Fruit fly (Drosophila melanogaster) whole organism, wandering third instar larva: ENCODE data around the gene DIP2.
A peak's percentile ranks its signal among the peaks of the same experiment; 100 is the strongest.

Experiments
- Abd-B ChIP-seq: fragments of >200 bp; optimal IDR thresholded peaks from 2 replicates; lab custom pipeline; 2017; ENCODE audit warnings: missing biosample characterization, missing genetic modification characterization
- CG9705 ChIP-seq: fragments of 200-800 bp; sonication (Bioruptor generic); optimal IDR thresholded peaks from 2 replicates; lab custom pipeline; 2018; ENCODE audit warnings: missing biosample characterization, mild to moderate bottlenecking, missing genetic modification characterization
- N ChIP-seq: fragments of >200 bp; optimal IDR thresholded peaks from 2 replicates; lab custom pipeline; 2018; ENCODE audit warnings: missing biosample characterization, missing external identifiers, missing genetic modification characterization
- Rel ChIP-seq, 2 experiments: fragments of 200-800 bp; sonication (Bioruptor generic) in 1 of 2; optimal IDR thresholded peaks; 2 replicates in 1 of 2; 3 replicates in 1 of 2; lab custom pipeline; 2016 to 2019; ENCODE audit warnings: mild to moderate bottlenecking in 2 of 2, missing biosample characterization in 2 of 2, missing genetic modification characterization in 2 of 2, moderate library complexity in 1 of 2
- brk ChIP-seq: fragments of 200-800 bp; sonication (Bioruptor generic); optimal IDR thresholded peaks from 2 replicates; lab custom pipeline; 2016; ENCODE audit warnings: missing biosample characterization, mild to moderate bottlenecking, missing genetic modification characterization
- dmrt93B ChIP-seq: fragments of 200-800 bp; sonication (Bioruptor generic); optimal IDR thresholded peaks from 2 replicates; lab custom pipeline; 2018; ENCODE audit warnings: missing biosample characterization, mild to moderate bottlenecking, missing genetic modification characterization
- dsf ChIP-seq: sonication (Bioruptor generic); optimal IDR thresholded peaks from 2 replicates; lab custom pipeline; 2016; ENCODE audit warnings: missing biosample characterization, missing genetic modification characterization, borderline replicate concordance
- foxo ChIP-seq, 2 experiments: fragments of 200-800 bp; sonication (Bioruptor generic); optimal IDR thresholded peaks; 2 replicates in 1 of 2; 3 replicates in 1 of 2; lab custom pipeline; 2016 to 2017; ENCODE audit warnings: missing biosample characterization in 2 of 2, missing genetic modification characterization in 2 of 2
- fru ChIP-seq: fragments of 200-800 bp; sonication (Bioruptor generic); optimal IDR thresholded peaks from 3 replicates; lab custom pipeline; 2016; ENCODE audit warnings: missing biosample characterization, mild to moderate bottlenecking, missing genetic modification characterization

DNA sequence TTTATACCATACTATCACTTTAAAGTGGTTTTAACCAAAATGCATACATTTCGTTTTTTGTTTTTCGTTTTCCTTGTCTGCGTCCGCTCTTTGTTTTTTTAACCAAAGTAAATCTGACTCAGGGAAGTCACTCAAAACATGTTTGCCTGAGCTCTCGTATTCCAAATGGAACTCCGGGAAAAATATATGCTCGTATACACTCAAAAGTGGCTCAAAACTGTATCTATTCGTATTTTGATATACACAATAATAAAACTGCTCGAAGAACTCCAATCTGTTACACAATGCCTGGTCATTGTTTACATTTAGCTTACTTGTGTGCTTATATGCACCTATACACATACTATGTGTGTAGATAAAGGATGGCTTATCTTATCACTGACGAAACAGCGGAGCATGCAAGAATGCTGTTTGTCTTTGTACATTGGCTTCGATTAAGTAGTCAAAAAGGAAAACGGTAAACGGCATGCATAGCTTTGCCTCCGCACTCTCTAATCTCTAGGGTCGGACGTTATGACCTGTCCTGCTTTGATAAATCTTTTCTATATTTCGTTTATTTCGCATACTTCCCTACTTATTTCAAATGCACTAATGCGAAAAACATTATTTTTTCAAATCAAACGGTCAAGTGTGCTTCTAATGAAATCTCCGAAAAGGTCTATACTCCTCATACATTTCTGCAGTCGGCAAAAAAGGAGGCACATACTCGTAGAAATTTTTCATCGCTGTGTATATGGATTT is 13.2 kb upstream of the DIP2 start, which contains the start of gene miple2:
- TF ChIP-seq Abd-B (GFP tag; lab: Kevin White, UChicago), result no peak
- TF ChIP-seq foxo (GFP tag; optimal IDR thresholded peaks at IDR 0.05; lab: Kevin White, UChicago), result peak in 1 of 2 experiments; percentile 64
- TF ChIP-seq fru (GFP tag; lab: Kevin White, UChicago), result peak; percentile 71
- TF ChIP-seq N (GFP tag; lab: Kevin White, UChicago), result no peak
- no peak for TF ChIP-seq dsf
- TF ChIP-seq CG9705, result no peak
- TF ChIP-seq Rel (GFP tag; optimal IDR thresholded peaks at IDR 0.05; lab: Kevin White, UChicago), result peak; percentile 53
- TF ChIP-seq Rel (tag; optimal IDR thresholded peaks at IDR 0.05; lab: Kevin White, UChicago), result no peak
- peak; percentile 43 for TF ChIP-seq dmrt93B (GFP tag; lab: Kevin White, UChicago)
- TF ChIP-seq brk (GFP tag; lab: Kevin White, UChicago), result no peak
